Fruit fly (Drosophila melanogaster) whole organism, embryonic: ENCODE data around the gene CG17139.

Source experiments
- B-H2 ChIP-seq: fragments of 200-800 bp; sonication (Bioruptor generic); optimal IDR thresholded peaks from 2 replicates; lab custom pipeline; 2018; ENCODE audit warnings: missing biosample characterization, mild to moderate bottlenecking, missing genetic modification characterization
- CG11085 ChIP-seq: fragments of 200-800 bp; sonication (Bioruptor generic); IDR thresholded peaks from 2 replicates; pipeline ENCODE4 v1.3.6; 2022; ENCODE audit warnings: missing biosample characterization, missing genetic modification characterization
- CG11504 ChIP-seq: fragments of 200-800 bp; sonication (Bioruptor generic); optimal IDR thresholded peaks from 3 replicates; lab custom pipeline; 2019; ENCODE audit warnings: missing biosample characterization, mild to moderate bottlenecking, missing genetic modification characterization, moderate library complexity
- CG13296 ChIP-seq: fragments of 200-800 bp; sonication (Bioruptor generic); optimal IDR thresholded peaks from 3 replicates; lab custom pipeline; 2018; ENCODE audit warnings: missing biosample characterization, mild to moderate bottlenecking, missing genetic modification characterization
- CG13775 ChIP-seq: fragments of 200-800 bp; sonication (Bioruptor generic); optimal IDR thresholded peaks from 3 replicates; lab custom pipeline; 2017; ENCODE audit warnings: missing biosample characterization, mild to moderate bottlenecking, missing genetic modification characterization
- CG14710 ChIP-seq: fragments of 200-800 bp; sonication (Bioruptor generic); optimal IDR thresholded peaks from 3 replicates; lab custom pipeline; 2019; ENCODE audit warnings: missing biosample characterization, mild to moderate bottlenecking, missing genetic modification characterization, moderate library complexity
- CG15514 ChIP-seq: fragments of 200-800 bp; sonication (Bioruptor generic); optimal IDR thresholded peaks from 3 replicates; lab custom pipeline; 2017; ENCODE audit warnings: missing biosample characterization, missing genetic modification characterization, mild to moderate bottlenecking, moderate library complexity, missing genetic modification reagents
- CG16813 ChIP-seq: fragments of 200-800 bp; sonication (Bioruptor generic); IDR thresholded peaks from 3 replicates; pipeline ENCODE4 v1.3.6; 2022; ENCODE audit warnings: missing biosample characterization, missing genetic modification characterization; ENCODE audit not compliant: partially characterized antibody
- CG17361 ChIP-seq: fragments of 200-800 bp; sonication (Bioruptor generic); IDR thresholded peaks from 3 replicates; pipeline ENCODE4 v1.3.6; 2022; ENCODE audit warnings: missing biosample characterization, missing genetic modification characterization
- CG18599 ChIP-seq: fragments of 200-800 bp; sonication (Bioruptor generic); optimal IDR thresholded peaks from 3 replicates; lab custom pipeline; 2017; ENCODE audit warnings: missing biosample characterization, missing genetic modification characterization, mild to moderate bottlenecking, moderate library complexity, missing genetic modification reagents
- CG34422 ChIP-seq: fragments of 200-800 bp; sonication (Bioruptor generic); IDR thresholded peaks from 3 replicates; pipeline ENCODE4 v1.3.6; 2022; ENCODE audit warnings: missing biosample characterization, missing genetic modification characterization
- CG5180 ChIP-seq: fragments of 200-800 bp; sonication (Bioruptor generic); optimal IDR thresholded peaks from 3 replicates; lab custom pipeline; 2017; ENCODE audit warnings: missing biosample characterization, missing genetic modification characterization, mild to moderate bottlenecking, moderate library complexity, missing genetic modification reagents
- CG8281 ChIP-seq: fragments of 200-800 bp; sonication (Bioruptor generic); optimal IDR thresholded peaks from 2 replicates; lab custom pipeline; 2018; ENCODE audit warnings: missing biosample characterization, mild to moderate bottlenecking, missing genetic modification characterization, moderate library complexity
- CG8290 ChIP-seq, 3 experiments: fragments of 200-800 bp; sonication (Bioruptor generic); optimal IDR thresholded peaks; 2 replicates each; lab custom pipeline; 2016 to 2019; ENCODE audit warnings: missing biosample characterization in 3 of 3, missing genetic modification characterization in 3 of 3, mild to moderate bottlenecking in 2 of 3, moderate library complexity in 1 of 3
- CG9727 ChIP-seq: fragments of 200-800 bp; sonication (Bioruptor generic); optimal IDR thresholded peaks from 3 replicates; lab custom pipeline; 2017; ENCODE audit warnings: missing biosample characterization, mild to moderate bottlenecking, missing genetic modification characterization
- CTCF ChIP-seq: fragments of 200-800 bp; sonication (Bioruptor generic); optimal IDR thresholded peaks from 2 replicates; lab custom pipeline; 2017; ENCODE audit warnings: missing biosample characterization, mild to moderate bottlenecking, missing genetic modification characterization, moderate library complexity
- Chrac-16 ChIP-seq: fragments of 200-800 bp; sonication (Bioruptor generic); optimal IDR thresholded peaks from 3 replicates; lab custom pipeline; 2016; ENCODE audit warnings: missing biosample characterization, missing genetic modification characterization
- D19B ChIP-seq: fragments of 200-800 bp; sonication (Bioruptor generic); optimal IDR thresholded peaks from 2 replicates; lab custom pipeline; 2017; ENCODE audit warnings: missing biosample characterization, mild to moderate bottlenecking, missing genetic modification characterization
- E2f1 ChIP-seq: fragments of 200-800 bp; sonication (Bioruptor generic); IDR thresholded peaks from 2 replicates; pipeline ENCODE4 v1.3.6; 2022; ENCODE audit warnings: missing biosample characterization, missing genetic modification characterization
- E2f2 ChIP-seq: fragments of 200-800 bp; sonication (Bioruptor generic); IDR thresholded peaks from 2 replicates; pipeline ENCODE4 v1.3.6; 2022; ENCODE audit warnings: missing biosample characterization, missing genetic modification characterization
- MESR4 ChIP-seq: fragments of 200-800 bp; sonication (Bioruptor generic); optimal IDR thresholded peaks from 2 replicates; lab custom pipeline; 2018; ENCODE audit warnings: missing biosample characterization, mild to moderate bottlenecking, missing genetic modification characterization, moderate library complexity
- PHDP ChIP-seq: fragments of 200-800 bp; sonication (Bioruptor generic); optimal IDR thresholded peaks from 3 replicates; lab custom pipeline; 2018; ENCODE audit warnings: missing biosample characterization, mild to moderate bottlenecking, missing genetic modification characterization, moderate library complexity
- Tbp ChIP-seq: fragments of >200 bp; optimal IDR thresholded peaks from 2 replicates; lab custom pipeline; 2018; ENCODE audit warnings: missing biosample characterization, missing genetic modification characterization
- aop ChIP-seq: fragments of 200-800 bp; sonication (Bioruptor generic); IDR thresholded peaks from 2 replicates; pipeline ENCODE4 v1.3.6; 2022; ENCODE audit warnings: missing biosample characterization, missing genetic modification characterization
- ap ChIP-seq: fragments of 200-800 bp; sonication (Bioruptor generic); IDR thresholded peaks from 2 replicates; pipeline ENCODE4 v1.3.6; 2022; ENCODE audit warnings: missing biosample characterization, missing genetic modification characterization
- az2 ChIP-seq: fragments of 200-800 bp; sonication (Bioruptor generic); optimal IDR thresholded peaks from 3 replicates; lab custom pipeline; 2016; ENCODE audit warnings: missing biosample characterization, missing genetic modification characterization
- bsh ChIP-seq, 2 experiments: fragments of 200-800 bp; sonication (Bioruptor generic); optimal IDR thresholded peaks; 2 replicates each; lab custom pipeline; 2017 to 2018; ENCODE audit warnings: mild to moderate bottlenecking in 2 of 2, missing biosample characterization in 2 of 2, missing genetic modification characterization in 2 of 2, moderate library complexity in 1 of 2
- disco-r ChIP-seq: fragments of 200-800 bp; sonication (Bioruptor generic); optimal IDR thresholded peaks from 2 replicates; lab custom pipeline; 2016; ENCODE audit warnings: missing biosample characterization, missing genetic modification characterization
- inv ChIP-seq: fragments of 200-800 bp; sonication (Bioruptor generic); IDR thresholded peaks from 2 replicates; pipeline ENCODE4 v1.3.6; 2022; ENCODE audit warnings: missing biosample characterization, missing genetic modification characterization; ENCODE audit not compliant: partially characterized antibody
- pb ChIP-seq: fragments of 200-800 bp; sonication (Bioruptor generic); optimal IDR thresholded peaks from 3 replicates; lab custom pipeline; 2016; ENCODE audit warnings: missing biosample characterization, missing genetic modification characterization
- run ChIP-seq: fragments of 200-800 bp; sonication (Bioruptor generic); optimal IDR thresholded peaks from 3 replicates; lab custom pipeline; 2018; ENCODE audit warnings: missing biosample characterization, mild to moderate bottlenecking, missing genetic modification characterization
- scrt ChIP-seq: fragments of 200-800 bp; sonication (Bioruptor generic); optimal IDR thresholded peaks from 2 replicates; lab custom pipeline; 2018; ENCODE audit warnings: missing biosample characterization, mild to moderate bottlenecking, missing genetic modification characterization, moderate library complexity
- sd ChIP-seq: fragments of 200-800 bp; sonication (Bioruptor generic); optimal IDR thresholded peaks from 3 replicates; lab custom pipeline; 2018; ENCODE audit warnings: missing biosample characterization, mild to moderate bottlenecking, missing genetic modification characterization, moderate library complexity
- vvl ChIP-seq: fragments of 200-800 bp; sonication (Bioruptor generic); IDR thresholded peaks from 2 replicates; pipeline ENCODE4 v1.3.6; 2022; ENCODE audit warnings: missing biosample characterization, missing genetic modification characterization
- wdn ChIP-seq: fragments of 200-800 bp; sonication (Bioruptor generic); IDR thresholded peaks from 2 replicates; pipeline ENCODE4 v1.3.6; 2022; ENCODE audit warnings: missing biosample characterization, missing genetic modification characterization
- yki ChIP-seq: fragments of >200 bp; optimal IDR thresholded peaks from 3 replicates; lab custom pipeline; 2018
- z ChIP-seq: fragments of 200-800 bp; sonication (Bioruptor generic); IDR thresholded peaks from 3 replicates; pipeline ENCODE4 v1.3.6; 2022; ENCODE audit warnings: missing biosample characterization, missing genetic modification characterization

CG17139 gene

dm6 chr2L:10822620-10823019 is 22.8 kb downstream of the CG17139 start (continued):
- TF ChIP-seq CG11085 (GFP tag; lab: Robert Waterston, UW) (no peak), CG5180 (GFP tag; lab: Kevin White, UChicago) (peak; percentile 38), aop (no peak), CG8290 (GFP tag; optimal IDR thresholded peaks at IDR 0.05; lab: Kevin White, UChicago) (no peak), CG8290 (tag; optimal IDR thresholded peaks at IDR 0.05; lab: Kevin White, UChicago) (no peak), bsh (GFP tag; optimal IDR thresholded peaks at IDR 0.05; lab: Kevin White, UChicago) (no peak), scrt (GFP tag; lab: Kevin White, UChicago) (peak; percentile 4), yki (no peak), CG13296 (GFP tag; lab: Kevin White, UChicago) (peak; percentile 5), vvl (GFP tag; lab: Robert Waterston, UW) (0 out of 2 replicates have a peak, but pooled peaks have one; percentile 36), B-H2 (GFP tag; lab: Kevin White, UChicago) (no peak), CG18599 (GFP tag; lab: Kevin White, UChicago) (peak; percentile 46)

- TF ChIP-seq CG9727 (GFP tag; lab: Kevin White, UChicago) (no peak), run (tag; lab: Kevin White, UChicago) (no peak), D19B (GFP tag; lab: Kevin White, UChicago) (no peak), CG13775 (GFP tag; lab: Kevin White, UChicago) (no peak), disco-r (GFP tag; lab: Kevin White, UChicago) (no peak), CG15514 (GFP tag; lab: Kevin White, UChicago) (no peak), CTCF (GFP tag; lab: Kevin White, UChicago) (no peak), CG14710 (no peak), PHDP (tag; lab: Kevin White, UChicago) (no peak), CG16813 (GFP tag; lab: Robert Waterston, UW) (no peak), az2 (GFP tag; lab: Kevin White, UChicago) (no peak), CG8290 (GFP tag; optimal IDR thresholded peaks at IDR 0.05; lab: Kevin White, UChicago) (no peak), CG8290 (tag; optimal IDR thresholded peaks at IDR 0.05; lab: Kevin White, UChicago) (no peak), inv (GFP tag; lab: Robert Waterston, UW) (no peak), pb (no peak)
Measured at dm6 chr2L:10820405-10820804, 25.1 kb downstream of the CG17139 start, which contains the start of gene CG17134. Gene CG17134 (plus strand): TSS chr2L:10820705.

- TF ChIP-seq Tbp (GFP tag; lab: Kevin White, UChicago) (no peak), E2f2 (no peak), CG8281 (tag; lab: Kevin White, UChicago) (no peak), CG17361 (GFP tag; lab: Robert Waterston, UW) (no peak), ap (no peak), Chrac-16 (GFP tag; lab: Kevin White, UChicago) (no peak)
Measured at dm6 chr2L:10818807-10819206, 26.7 kb downstream of the CG17139 start, which contains the start of gene CG6508. Gene CG6508 (plus strand): TSS chr2L:10819107.

DNA sequence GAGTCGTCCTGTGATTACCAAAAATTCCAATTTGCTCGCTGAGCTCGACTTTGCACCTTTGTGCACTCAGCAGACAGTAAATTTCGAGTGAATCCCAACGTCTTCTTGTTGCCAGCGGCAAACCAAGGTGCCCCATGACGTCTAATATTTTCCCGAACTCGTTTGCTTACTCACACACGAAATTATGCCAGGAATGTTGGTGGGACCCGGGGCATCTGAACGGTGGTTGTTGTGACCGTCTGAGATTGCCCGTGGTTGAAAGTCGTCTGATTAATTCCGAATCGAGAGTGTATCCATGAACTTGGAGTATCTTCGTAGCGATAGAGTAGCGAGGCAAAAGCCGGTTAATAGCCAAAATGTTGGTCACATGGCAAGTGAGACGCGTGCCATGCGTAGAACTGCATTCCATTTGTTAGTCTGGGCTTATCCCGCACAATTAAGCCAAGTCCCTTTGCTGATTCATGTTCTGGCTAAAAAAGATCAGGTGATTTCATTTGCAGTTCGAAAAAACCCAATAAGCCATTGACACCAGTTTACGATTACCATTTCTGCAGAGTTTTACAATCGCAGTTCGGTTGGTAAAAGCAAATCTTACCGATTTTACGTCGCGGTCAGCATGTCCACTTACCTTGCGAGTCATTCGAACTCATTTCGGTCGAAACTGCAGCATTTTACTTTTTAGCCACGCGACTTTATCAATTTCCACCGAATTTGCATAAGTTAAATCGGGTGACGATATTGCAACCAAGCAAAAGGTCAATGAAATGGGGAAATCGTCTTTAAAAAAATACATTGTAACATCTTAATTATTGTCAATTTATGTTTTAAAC is 43.3 kb downstream of the CG17139 start:
- TF ChIP-seq z (GFP tag; lab: Robert Waterston, UW) (peak; percentile 35; the same call in 1 of the 3 replicates), CG11504 (tag; lab: Kevin White, UChicago) (peak; percentile 39), MESR4 (GFP tag; lab: Kevin White, UChicago) (no peak), E2f1 (GFP tag; lab: Robert Waterston, UW) (no peak), sd (tag; lab: Kevin White, UChicago) (peak; percentile 96), wdn (GFP tag; lab: Robert Waterston, UW) (no peak), CG34422 (GFP tag; lab: Robert Waterston, UW) (0 out of 3 replicates have a peak, but pooled peaks have one; percentile 16)
